Worm (Caenorhabditis elegans): ENCODE measurements around the gene bath-15.

DNA sequence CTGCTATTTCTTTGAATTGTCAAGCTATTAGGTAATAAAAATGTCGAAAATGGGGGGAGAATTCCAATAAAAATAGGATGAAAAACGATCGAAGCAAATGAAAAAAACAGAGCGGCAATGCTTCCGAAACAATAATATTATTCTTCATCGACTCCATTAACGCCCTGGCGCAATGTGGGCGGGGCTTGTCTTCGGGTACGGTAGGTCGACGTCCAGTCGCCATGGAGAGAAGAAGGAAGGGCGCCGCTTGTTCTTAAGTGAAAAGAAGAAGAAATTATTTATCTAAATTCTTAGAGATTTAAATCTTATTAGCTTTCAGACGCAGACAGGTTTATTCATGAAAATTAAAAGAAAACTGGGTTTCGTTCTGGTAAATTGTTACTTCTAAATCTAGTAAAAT is 16.4 kb upstream of the bath-15 start:
- no peak for TF ChIP-seq ceh-40 (GFP tag; IDR thresholded peaks at IDR 0.05)
- TF ChIP-seq ztf-26 (tag; optimal IDR thresholded peaks at IDR 0.05) = no peak

Data from whole organism, young adult.